Worm (Caenorhabditis elegans) whole organism, young adult: ENCODE results near the gene fbxa-79.

Source experiments
- ZK185.1 ChIP-seq: sonication (generic microtip); optimal IDR thresholded peaks from 2 replicates; lab custom pipeline; 2016; ENCODE audit warnings: mild to moderate bottlenecking, missing genetic modification characterization, missing compliant biosample characterization; ENCODE audit not compliant: poor library complexity, severe bottlenecking
- hlh-26 ChIP-seq: fragments of 200-800 bp; sonication (Bioruptor generic); conservative IDR thresholded peaks from 2 replicates; pipeline ENCODE4 v1.3.6; 2022; ENCODE audit warnings: missing genetic modification reagents, missing genetic modification characterization, missing compliant biosample characterization
- somi-1 ChIP-seq: fragments of 200-800 bp; sonication (Bioruptor generic); optimal IDR thresholded peaks from 2 replicates; lab custom pipeline; 2018; ENCODE audit warnings: mild to moderate bottlenecking, missing genetic modification characterization, missing compliant biosample characterization

- TF ChIP-seq hlh-26 (GFP tag; lab: Robert Waterston, UW) (no peak), somi-1 (no peak), ZK185.1 (no peak)
These were observed 3.3 kb upstream of the fbxa-79 start for ce11 chrIII:1311367-1311766.
